Fruit fly (Drosophila melanogaster) whole organism, embryonic: Measurements from ENCODE around the gene CG42393.
A peak's percentile ranks its signal among the peaks of the same experiment; 100 is the strongest.

Experiments
- Awh ChIP-seq: fragments of 200-800 bp; sonication (Bioruptor generic); IDR thresholded peaks from 2 replicates; pipeline ENCODE4, ENCODE4 v1.3.6; 2022; ENCODE audit warnings: missing biosample characterization, missing genetic modification characterization
- CG10366 ChIP-seq: fragments of 200-800 bp; sonication (Bioruptor generic); IDR thresholded peaks from 2 replicates; pipeline ENCODE4 v1.3.6; 2022; ENCODE audit warnings: missing biosample characterization, missing genetic modification characterization
- CG10959 ChIP-seq: fragments of 200-800 bp; sonication (Bioruptor generic); IDR thresholded peaks from 2 replicates; pipeline ENCODE4 v1.3.6; 2022; ENCODE audit warnings: missing biosample characterization, missing genetic modification characterization
- CG11504 ChIP-seq: fragments of 200-800 bp; sonication (Bioruptor generic); optimal IDR thresholded peaks from 3 replicates; lab custom pipeline; 2019; ENCODE audit warnings: missing biosample characterization, mild to moderate bottlenecking, missing genetic modification characterization, moderate library complexity
- CG13287 ChIP-seq: fragments of 200-800 bp; sonication (Bioruptor generic); IDR thresholded peaks from 2 replicates; pipeline ENCODE4 v1.3.6; 2022; ENCODE audit warnings: missing biosample characterization, missing genetic modification characterization; ENCODE audit not compliant: partially characterized antibody
- CG15011 ChIP-seq: fragments of 200-800 bp; sonication (Bioruptor generic); optimal IDR thresholded peaks from 3 replicates; lab custom pipeline; 2018; ENCODE audit warnings: missing biosample characterization, mild to moderate bottlenecking, missing genetic modification characterization
- CG15269 ChIP-seq: fragments of 200-800 bp; sonication (Bioruptor generic); optimal IDR thresholded peaks from 2 replicates; lab custom pipeline; 2018; ENCODE audit warnings: missing biosample characterization, mild to moderate bottlenecking, missing genetic modification characterization, moderate library complexity
- CG16863 ChIP-seq: fragments of 200-800 bp; sonication (Bioruptor generic); optimal IDR thresholded peaks from 3 replicates; lab custom pipeline; 2016; ENCODE audit warnings: missing biosample characterization, missing genetic modification characterization
- CG18599 ChIP-seq: fragments of 200-800 bp; sonication (Bioruptor generic); optimal IDR thresholded peaks from 3 replicates; lab custom pipeline; 2017; ENCODE audit warnings: missing biosample characterization, missing genetic modification characterization, mild to moderate bottlenecking, moderate library complexity, missing genetic modification reagents
- CG30403 ChIP-seq: fragments of 200-800 bp; sonication (Bioruptor generic); optimal IDR thresholded peaks from 3 replicates; lab custom pipeline; 2016; ENCODE audit warnings: missing biosample characterization, missing genetic modification characterization
- CG3281 ChIP-seq: fragments of 200-800 bp; sonication (Bioruptor generic); optimal IDR thresholded peaks from 3 replicates; lab custom pipeline; 2017; ENCODE audit warnings: missing biosample characterization, mild to moderate bottlenecking, missing genetic modification characterization
- CG33557 ChIP-seq: fragments of 200-800 bp; sonication (Bioruptor generic); optimal IDR thresholded peaks from 2 replicates; lab custom pipeline; 2019; ENCODE audit warnings: missing biosample characterization, mild to moderate bottlenecking, missing genetic modification characterization, moderate library complexity
- CG4328 ChIP-seq: fragments of 200-800 bp; sonication (Bioruptor generic); optimal IDR thresholded peaks from 3 replicates; lab custom pipeline; 2017; ENCODE audit warnings: missing biosample characterization, missing genetic modification reagents, missing genetic modification characterization
- CG4730 ChIP-seq: fragments of 200-800 bp; sonication (Bioruptor generic); IDR thresholded peaks from 2 replicates; pipeline ENCODE4 v1.3.6; 2022; ENCODE audit warnings: missing biosample characterization, missing genetic modification characterization
- CG8089 ChIP-seq: fragments of 200-800 bp; sonication (Bioruptor generic); optimal IDR thresholded peaks from 3 replicates; lab custom pipeline; 2016; ENCODE audit warnings: missing biosample characterization, missing genetic modification characterization
- CG9609 ChIP-seq: fragments of 200-800 bp; sonication (Bioruptor generic); optimal IDR thresholded peaks from 3 replicates; lab custom pipeline; 2016; ENCODE audit warnings: missing biosample characterization, missing genetic modification characterization
- CG9797 ChIP-seq: fragments of 200-800 bp; sonication (Bioruptor generic); optimal IDR thresholded peaks from 3 replicates; lab custom pipeline; 2018; ENCODE audit warnings: missing biosample characterization, mild to moderate bottlenecking, missing genetic modification characterization
- Dad ChIP-seq: fragments of 200-800 bp; sonication (Bioruptor generic); optimal IDR thresholded peaks from 3 replicates; lab custom pipeline; 2016; ENCODE audit warnings: missing biosample characterization, missing genetic modification characterization
- Dbx ChIP-seq: fragments of 200-800 bp; sonication (Bioruptor generic); IDR thresholded peaks from 3 replicates; pipeline ENCODE4 v1.3.6; 2022; ENCODE audit warnings: missing biosample characterization, missing genetic modification characterization
- Gsc ChIP-seq: fragments of 200-800 bp; sonication (Bioruptor generic); IDR thresholded peaks from 2 replicates; pipeline ENCODE4 v1.3.6; 2022; ENCODE audit warnings: missing biosample characterization, missing genetic modification characterization
- HLH3B ChIP-seq: fragments of 200-800 bp; sonication (Bioruptor generic); IDR thresholded peaks from 2 replicates; pipeline ENCODE4 v1.3.6; 2022; ENCODE audit warnings: missing biosample characterization, missing genetic modification characterization
- Med ChIP-seq: fragments of 200-800 bp; sonication (Bioruptor generic); peaks from one replicate; lab custom pipeline; 2016; ENCODE audit warnings: missing biosample characterization, missing genetic modification characterization, mild to moderate bottlenecking, inconsistent platforms, moderate library complexity
- NFAT ChIP-seq: fragments of 200-800 bp; sonication (Bioruptor generic); IDR thresholded peaks from 2 replicates; pipeline ENCODE4 v1.3.6; 2022; ENCODE audit warnings: missing biosample characterization, missing genetic modification characterization
- PHDP ChIP-seq: fragments of 200-800 bp; sonication (Bioruptor generic); optimal IDR thresholded peaks from 3 replicates; lab custom pipeline; 2018; ENCODE audit warnings: missing biosample characterization, mild to moderate bottlenecking, missing genetic modification characterization, moderate library complexity
- Rx ChIP-seq: fragments of 200-800 bp; sonication (Bioruptor generic); IDR thresholded peaks from 2 replicates; pipeline ENCODE4 v1.3.6; 2022; ENCODE audit warnings: missing biosample characterization, missing genetic modification characterization
- Sox102F ChIP-seq: fragments of 200-800 bp; sonication (Bioruptor generic); optimal IDR thresholded peaks from 2 replicates; lab custom pipeline; 2018; ENCODE audit warnings: missing biosample characterization, mild to moderate bottlenecking, missing genetic modification characterization, moderate library complexity
- Ssrp ChIP-seq: fragments of 200-800 bp; sonication (Bioruptor generic); optimal IDR thresholded peaks from 2 replicates; lab custom pipeline; 2018; ENCODE audit warnings: missing biosample characterization, mild to moderate bottlenecking, missing genetic modification characterization, moderate library complexity
- Vsx1 ChIP-seq: fragments of 200-800 bp; sonication (Bioruptor generic); optimal IDR thresholded peaks from 2 replicates; lab custom pipeline; 2017; ENCODE audit warnings: missing biosample characterization, mild to moderate bottlenecking, missing genetic modification characterization, missing genetic modification reagents
- YL-1 ChIP-seq: fragments of 200-800 bp; sonication (Bioruptor generic); optimal IDR thresholded peaks from 3 replicates; lab custom pipeline; 2017; ENCODE audit warnings: missing biosample characterization, mild to moderate bottlenecking, missing genetic modification characterization
- ab ChIP-seq: fragments of 200-800 bp; sonication (Bioruptor generic); optimal IDR thresholded peaks from 2 replicates; lab custom pipeline; 2016; ENCODE audit warnings: missing biosample characterization, missing genetic modification characterization
- amos ChIP-seq: fragments of 200-800 bp; sonication (Bioruptor generic); IDR thresholded peaks from 2 replicates; pipeline ENCODE4 v1.3.6; 2022; ENCODE audit warnings: missing biosample characterization, missing genetic modification characterization; ENCODE audit not compliant: partially characterized antibody
- bab2 ChIP-seq: fragments of 200-800 bp; sonication (Bioruptor generic); optimal IDR thresholded peaks from 2 replicates; lab custom pipeline; 2016; ENCODE audit warnings: missing biosample characterization, missing genetic modification characterization
- cato ChIP-seq: fragments of 200-800 bp; sonication (Bioruptor generic); optimal IDR thresholded peaks from 2 replicates; lab custom pipeline; 2016; ENCODE audit warnings: missing biosample characterization, missing genetic modification characterization, borderline replicate concordance
- dmrt99B ChIP-seq: fragments of 200-800 bp; sonication (Bioruptor generic); optimal IDR thresholded peaks from 2 replicates; lab custom pipeline; 2018; ENCODE audit warnings: missing biosample characterization, mild to moderate bottlenecking, missing genetic modification characterization, moderate library complexity
- fd3F ChIP-seq: fragments of 200-800 bp; sonication (Bioruptor generic); optimal IDR thresholded peaks from 2 replicates; lab custom pipeline; 2018; ENCODE audit warnings: missing biosample characterization, mild to moderate bottlenecking, missing genetic modification characterization, moderate library complexity
- gcm ChIP-seq: fragments of 200-800 bp; sonication (Bioruptor generic); optimal IDR thresholded peaks from 2 replicates; lab custom pipeline; 2019; ENCODE audit warnings: missing biosample characterization, mild to moderate bottlenecking, missing genetic modification characterization, moderate library complexity
- grau ChIP-seq: fragments of 200-800 bp; optimal IDR thresholded peaks from 3 replicates; lab custom pipeline; 2019; ENCODE audit warnings: missing biosample characterization, mild to moderate bottlenecking, missing genetic modification characterization, moderate library complexity
- gsb ChIP-seq: fragments of 200-800 bp; sonication (Bioruptor generic); IDR thresholded peaks from 2 replicates; pipeline ENCODE4 v1.3.6; 2022; ENCODE audit warnings: missing biosample characterization, missing genetic modification characterization
- hth ChIP-seq: fragments of >200 bp; optimal IDR thresholded peaks from 2 replicates; lab custom pipeline; 2017; ENCODE audit warnings: inconsistent platforms
- inv ChIP-seq: fragments of 200-800 bp; sonication (Bioruptor generic); IDR thresholded peaks from 2 replicates; pipeline ENCODE4 v1.3.6; 2022; ENCODE audit warnings: missing biosample characterization, missing genetic modification characterization; ENCODE audit not compliant: partially characterized antibody
- klu ChIP-seq: fragments of 200-800 bp; sonication (Bioruptor generic); IDR thresholded peaks from 2 replicates; pipeline ENCODE4 v1.3.6; 2022; ENCODE audit warnings: missing biosample characterization, missing genetic modification characterization
- lilli ChIP-seq: fragments of 200-800 bp; sonication (Bioruptor generic); optimal IDR thresholded peaks from 3 replicates; lab custom pipeline; 2016; ENCODE audit warnings: missing biosample characterization, missing genetic modification characterization
- lov ChIP-seq, 2 experiments: fragments of 200-800 bp in 1 of 2; fragments of >200 bp in 1 of 2; sonication (Bioruptor generic) in 1 of 2; IDR thresholded peaks in 1 of 2; optimal IDR thresholded peaks in 1 of 2; 2 replicates in 1 of 2; 3 replicates in 1 of 2; pipeline versions ENCODE4 v1.3.6 to Lab custom; 2017 to 2022; ENCODE audit warnings: missing biosample characterization in 1 of 2, missing genetic modification characterization in 1 of 2
- nau ChIP-seq: fragments of 200-800 bp; sonication (Bioruptor generic); optimal IDR thresholded peaks from 3 replicates; lab custom pipeline; 2017; ENCODE audit warnings: missing biosample characterization, mild to moderate bottlenecking, missing genetic modification characterization, missing genetic modification reagents
- nerfin-1 ChIP-seq: fragments of 200-800 bp; sonication (Bioruptor generic); optimal IDR thresholded peaks from 3 replicates; lab custom pipeline; 2019; ENCODE audit warnings: missing biosample characterization, mild to moderate bottlenecking, missing genetic modification characterization, moderate library complexity
- row ChIP-seq: fragments of 200-800 bp; sonication (Bioruptor generic); IDR thresholded peaks from 3 replicates; pipeline ENCODE4 v1.3.6; 2022; ENCODE audit warnings: missing biosample characterization, missing genetic modification characterization
- slp2 ChIP-seq: fragments of 200-800 bp; sonication (Bioruptor generic); optimal IDR thresholded peaks from 2 replicates; lab custom pipeline; 2016; ENCODE audit warnings: missing biosample characterization, missing genetic modification characterization
- sqz ChIP-seq: fragments of 200-800 bp; sonication (Bioruptor generic); optimal IDR thresholded peaks from 3 replicates; lab custom pipeline; 2018; ENCODE audit warnings: missing biosample characterization, mild to moderate bottlenecking, missing genetic modification characterization
- trem ChIP-seq: fragments of 200-800 bp; optimal IDR thresholded peaks from 3 replicates; lab custom pipeline; 2019; ENCODE audit warnings: missing biosample characterization, mild to moderate bottlenecking, missing genetic modification characterization, moderate library complexity
- ttk ChIP-seq: fragments of 200-800 bp; sonication (Bioruptor generic); IDR thresholded peaks from 2 replicates; pipeline ENCODE4 v2.1.2; 2022; ENCODE audit warnings: missing biosample characterization, missing genetic modification characterization
- yki ChIP-seq: fragments of >200 bp; optimal IDR thresholded peaks from 3 replicates; lab custom pipeline; 2018

Gene CG42393

dm6 chr3L:17994560-17995202 lies 47.9 kb upstream of the CG42393 start (continued):
- TF ChIP-seq gcm (GFP tag; lab: Kevin White, UChicago) (no peak), grau (peak; percentile 57), hth (no peak), CG9609 (GFP tag; lab: Kevin White, UChicago) (no peak), yki (lab: Kevin White, UChicago) (no peak), CG16863 (GFP tag; lab: Kevin White, UChicago) (no peak), Awh (GFP tag; lab: Robert Waterston, UW) (no peak), HLH3B (GFP tag; lab: Robert Waterston, UW) (no peak), YL-1 (GFP tag; lab: Kevin White, UChicago) (no peak), Sox102F (GFP tag; lab: Kevin White, UChicago) (no peak), NFAT (GFP tag; lab: Robert Waterston, UW) (no peak), dmrt99B (tag; lab: Kevin White, UChicago) (no peak), ab (GFP tag; lab: Kevin White, UChicago) (no peak), CG3281 (peak; percentile 76), fd3F (GFP tag; lab: Kevin White, UChicago) (no peak), CG33557 (GFP tag; lab: Kevin White, UChicago) (no peak), CG10366 (GFP tag; lab: Robert Waterston, UW) (no peak), inv (GFP tag; lab: Robert Waterston, UW) (no peak), Vsx1 (GFP tag; lab: Kevin White, UChicago) (no peak), CG8089 (no peak), CG9797 (GFP tag; lab: Kevin White, UChicago) (no peak), trem (tag; lab: Kevin White, UChicago) (no peak), ttk (no peak), slp2 (no peak), gsb (no peak), CG30403 (GFP tag; lab: Kevin White, UChicago) (no peak), CG18599 (GFP tag; lab: Kevin White, UChicago) (peak; percentile 60), lov (optimal IDR thresholded peaks at IDR 0.05; lab: Kevin White, UChicago) (no peak), lov (GFP tag; IDR thresholded peaks at IDR 0.05; lab: Robert Waterston, UW) (no peak), CG10959 (no peak), CG11504 (tag; lab: Kevin White, UChicago) (no peak), cato (no peak), row (GFP tag; lab: Robert Waterston, UW) (no peak), CG4730 (GFP tag; lab: Robert Waterston, UW) (no peak), CG13287 (GFP tag; lab: Robert Waterston, UW) (no peak), nerfin-1 (tag; lab: Kevin White, UChicago) (no peak), nau (no peak), Dad (no peak), PHDP (peak; percentile 19), Rx (no peak), lilli (GFP tag; lab: Kevin White, UChicago) (no peak), Dbx (GFP tag; lab: Robert Waterston, UW) (no peak), CG15269 (no peak), CG15011 (GFP tag; lab: Kevin White, UChicago) (no peak), bab2 (no peak), Ssrp (no peak), Med (GFP tag; lab: Kevin White, UChicago) (peak; percentile 83), CG4328 (no peak), Gsc (GFP tag; lab: Robert Waterston, UW) (no peak), klu (GFP tag; lab: Robert Waterston, UW) (no peak), sqz (no peak), amos (no peak)
